Worm (Caenorhabditis elegans): ENCODE results near the gene ldb-1.

DNA sequence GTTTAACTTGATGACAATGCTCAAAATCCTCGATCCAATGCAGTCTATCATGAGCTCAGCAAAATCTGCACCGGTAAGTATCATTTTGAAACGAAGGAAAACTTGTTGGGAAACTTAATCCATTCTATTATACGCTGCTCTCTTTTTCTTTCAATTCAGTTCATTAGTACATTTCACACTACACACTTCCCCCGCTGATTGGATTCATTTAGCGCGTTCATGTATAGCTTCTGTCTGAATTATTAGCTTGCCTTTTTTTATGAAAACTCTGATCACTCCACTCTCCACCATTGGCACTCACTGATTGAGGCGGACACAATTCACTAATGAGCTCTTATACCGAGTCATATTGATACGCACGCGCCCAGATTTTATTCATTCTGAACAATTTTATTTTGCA, 9.5 kb downstream of the ldb-1 start:
- TF ChIP-seq dao-5 (tag; optimal IDR thresholded peaks at IDR 0.05) (no peak), him-1 (tag; optimal IDR thresholded peaks at IDR 0.05) (no peak), W03F9.2 (tag; optimal IDR thresholded peaks at IDR 0.05) (no peak)
